Worm (Caenorhabditis elegans): ENCODE data around the gene dyn-1.

Gene dyn-1

DNA sequence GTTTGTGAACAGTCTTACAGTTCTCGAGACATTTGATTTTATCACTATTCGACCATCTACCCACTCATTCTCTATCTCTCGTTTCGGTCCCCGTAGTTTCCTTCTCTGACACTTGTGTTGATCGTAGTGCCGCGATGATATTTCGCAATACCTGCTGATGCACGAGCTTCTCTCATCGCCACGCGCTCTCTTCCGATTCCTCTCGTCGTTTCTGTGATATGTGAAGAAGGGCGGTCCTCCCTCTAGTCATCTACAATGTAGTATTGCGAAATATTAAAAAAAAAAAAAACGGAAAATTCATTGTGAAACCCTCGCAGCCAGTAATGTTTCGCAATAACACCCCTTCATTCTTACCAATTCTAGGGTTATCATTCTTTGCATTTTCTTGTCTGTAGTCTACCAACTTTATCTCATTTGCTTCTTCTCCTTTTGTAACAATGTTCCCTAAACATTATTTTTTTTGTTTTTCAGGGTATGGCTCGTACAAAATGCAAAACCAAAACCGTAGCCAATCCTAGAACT lies 38.9 kb downstream of the dyn-1 start, which contains the start of gene nipi-3 (continued):
- TF ChIP-seq ceh-32 (tag; optimal IDR thresholded peaks at IDR 0.05; ENCODE audit: poor library complexity) (no peak), daf-16 (GFP tag; optimal IDR thresholded peaks at IDR 0.05) (peak; percentile 13 to 71), daf-16 (tag; optimal IDR thresholded peaks at IDR 0.05) (peak; percentile 95), nhr-10 (tag; optimal IDR thresholded peaks at IDR 0.05) (peak; percentile 94), rbr-2 (tag; optimal IDR thresholded peaks at IDR 0.05) (peak; percentile 88), ceh-82 (tag; optimal IDR thresholded peaks at IDR 0.05) (no peak), Y75B8A.6 (GFP tag; IDR thresholded peaks at IDR 0.05) (0 out of 2 replicates have a peak, but pooled peaks have one; percentile 16), ces-1 (GFP tag; optimal IDR thresholded peaks at IDR 0.05) (no peak), unc-39 (tag; optimal IDR thresholded peaks at IDR 0.05) (no peak), dmd-8 (GFP tag; IDR thresholded peaks at IDR 0.05) (no peak), nhr-42 (GFP tag; IDR thresholded peaks at IDR 0.05) (peak; percentile 76; the same call in 1 of the 2 replicates), mdl-1 (tag; optimal IDR thresholded peaks at IDR 0.05) (peak; percentile 99), R02D3.7 (tag; optimal IDR thresholded peaks at IDR 0.05) (no peak), dve-1 (tag; optimal IDR thresholded peaks at IDR 0.05; ENCODE audit: insufficient read depth) (peak; percentile 99), sdz-12 (GFP tag; optimal IDR thresholded peaks at IDR 0.05) (no peak), arid-1 (GFP tag; conservative IDR thresholded peaks at IDR 0.05) (peak; percentile 76), aha-1 (tag) (peak; percentile 91), set-16 (GFP tag; IDR thresholded peaks at IDR 0.05) (peak; percentile 68), ZK546.5 (tag; optimal IDR thresholded peaks at IDR 0.05) (no peak), attf-4 (tag; optimal IDR thresholded peaks at IDR 0.05) (no peak), fos-1 (tag; optimal IDR thresholded peaks at IDR 0.05) (peak; percentile 59), zip-2 (tag; optimal IDR thresholded peaks at IDR 0.05) (peak; percentile 85), snpc-4 (tag; optimal IDR thresholded peaks at IDR 0.05) (peak; percentile 19), egl-43 (GFP tag; IDR thresholded peaks at IDR 0.05) (peak; percentile 84), mxl-2 (GFP tag; conservative IDR thresholded peaks at IDR 0.05) (0 out of 2 replicates have a peak, but pooled peaks have one; percentile 48), dmd-6 (GFP tag; IDR thresholded peaks at IDR 0.05) (peak; percentile 99), daf-12 (tag; optimal IDR thresholded peaks at IDR 0.05) (no peak), nhr-25 (tag; optimal IDR thresholded peaks at IDR 0.05; ENCODE audit: borderline replicate concordance, insufficient read depth) (peak; percentile 84), hmg-1.1 (GFP tag; IDR thresholded peaks at IDR 0.05) (peak; percentile 71), ceh-44 (GFP tag; IDR thresholded peaks at IDR 0.05) (no peak), zag-1 (tag; optimal IDR thresholded peaks at IDR 0.05) (peak; percentile 38), F10B5.3 (tag; optimal IDR thresholded peaks at IDR 0.05) (no peak), F44E2.7 (GFP tag; IDR thresholded peaks at IDR 0.05) (no peak), F26F4.8 (GFP tag; conservative IDR thresholded peaks at IDR 0.05) (no peak), madf-5 (GFP tag; IDR thresholded peaks at IDR 0.05) (no peak), lir-3 (tag; optimal IDR thresholded peaks at IDR 0.05) (no peak), unc-130 (GFP tag; optimal IDR thresholded peaks at IDR 0.05) (no peak), nhr-237 (tag; optimal IDR thresholded peaks at IDR 0.05) (peak; percentile 68), lin-1 (GFP tag; IDR thresholded peaks at IDR 0.05) (peak; percentile 88), gei-8 (GFP tag; optimal IDR thresholded peaks at IDR 0.05) (no peak), ceh-62 (tag; optimal IDR thresholded peaks at IDR 0.05) (no peak), D1046.2 (GFP tag; IDR thresholded peaks at IDR 0.05) (peak; percentile 77; the same call in 1 of the 2 replicates), daf-19 (GFP tag; conservative IDR thresholded peaks at IDR 0.05) (no peak), ceh-28 (tag; optimal IDR thresholded peaks at IDR 0.05) (peak; percentile 65), aly-2 (tag; optimal IDR thresholded peaks at IDR 0.05) (no peak), zfp-2 (tag; optimal IDR thresholded peaks at IDR 0.05) (no peak), nhr-41 (GFP tag; IDR thresholded peaks at IDR 0.05) (peak; percentile 95), nhr-77 (tag; optimal IDR thresholded peaks at IDR 0.05) (peak; percentile 99), duxl-1 (tag; optimal IDR thresholded peaks at IDR 0.05; ENCODE audit: poor library complexity) (no peak), hlh-30 (tag; optimal IDR thresholded peaks at IDR 0.05; ENCODE audit: insufficient read depth) (peak; percentile 99), tra-1 (GFP tag; IDR thresholded peaks at IDR 0.05) (peak; percentile 97), fkh-10 (GFP tag; optimal IDR thresholded peaks at IDR 0.05) (peak; percentile 48)
